Fruit fly (Drosophila melanogaster): Measurements from ENCODE around the gene dos.

Gene dos

dm6 chr3L:2582290-2582689 is 6.9 kb upstream of the dos start (continued):
- no peak for TF ChIP-seq nom (GFP tag; optimal IDR thresholded peaks at IDR 0.05)
- TF ChIP-seq Atf6 (GFP tag; IDR thresholded peaks at IDR 0.05): no peak
- TF ChIP-seq CG17359 (tag; optimal IDR thresholded peaks at IDR 0.05): no peak
- TF ChIP-seq CG9215 (GFP tag; IDR thresholded peaks at IDR 0.05): no peak
- TF ChIP-seq fd102C (GFP tag; optimal IDR thresholded peaks at IDR 0.05): no peak
- no peak for TF ChIP-seq Myb (GFP tag; optimal IDR thresholded peaks at IDR 0.05)
- peak; percentile 43; the same call in 1 of the 3 replicates for TF ChIP-seq zfh1 (GFP tag; IDR thresholded peaks at IDR 0.05)
- TF ChIP-seq h (optimal IDR thresholded peaks at IDR 0.05): no peak
- TF ChIP-seq CG12659 (GFP tag; optimal IDR thresholded peaks at IDR 0.05): no peak
- TF ChIP-seq Awh (GFP tag; IDR thresholded peaks at IDR 0.05): peak; percentile 41; the same call in 1 of the 2 replicates
- TF ChIP-seq CG9609 (GFP tag; optimal IDR thresholded peaks at IDR 0.05): no peak
- no peak for TF ChIP-seq CG16863 (GFP tag; optimal IDR thresholded peaks at IDR 0.05)
- TF ChIP-seq CG8924 (tag; optimal IDR thresholded peaks at IDR 0.05): no peak
- no peak for TF ChIP-seq pan (optimal IDR thresholded peaks at IDR 0.05)
- no peak for TF ChIP-seq pan (GFP tag; optimal IDR thresholded peaks at IDR 0.05 in 1 of 2, IDR thresholded peaks at IDR 0.05 in 1 of 2)
- TF ChIP-seq CG2875 (GFP tag; optimal IDR thresholded peaks at IDR 0.05): no peak
- no peak for TF ChIP-seq abd-A (tag; optimal IDR thresholded peaks at IDR 0.05)
- TF ChIP-seq CG12236 (GFP tag; optimal IDR thresholded peaks at IDR 0.05): no peak
- TF ChIP-seq Max (GFP tag; optimal IDR thresholded peaks at IDR 0.05): no peak
- TF ChIP-seq Usf (GFP tag; optimal IDR thresholded peaks at IDR 0.05): no peak
- TF ChIP-seq vnd (GFP tag; IDR thresholded peaks at IDR 0.05; ENCODE audit: partially characterized antibody): no peak
- TF ChIP-seq HmgD (GFP tag; optimal IDR thresholded peaks at IDR 0.05): no peak
- TF ChIP-seq lbe (GFP tag; optimal IDR thresholded peaks at IDR 0.05): no peak
- no peak for TF ChIP-seq tgo (GFP tag; IDR thresholded peaks at IDR 0.05)
- TF ChIP-seq CG15479 (GFP tag; optimal IDR thresholded peaks at IDR 0.05): no peak
- no peak for TF ChIP-seq CG6272 (GFP tag; IDR thresholded peaks at IDR 0.05)
- TF ChIP-seq Doc2 (GFP tag; IDR thresholded peaks at IDR 0.05): no peak
- 0 out of 2 replicates have a peak, but pooled peaks have one; percentile 4 for TF ChIP-seq sens-2 (GFP tag; IDR thresholded peaks at IDR 0.05)
- no peak for TF ChIP-seq CG2889 (GFP tag; IDR thresholded peaks at IDR 0.05)
- no peak for TF ChIP-seq ro (GFP tag; IDR thresholded peaks at IDR 0.05)
- TF ChIP-seq ato (GFP tag; IDR thresholded peaks at IDR 0.05; ENCODE audit: partially characterized antibody): no peak
- TF ChIP-seq scrt (GFP tag; optimal IDR thresholded peaks at IDR 0.05): no peak
- no peak for TF ChIP-seq gcm2 (GFP tag; optimal IDR thresholded peaks at IDR 0.05)
- no peak for TF ChIP-seq H15 (GFP tag; IDR thresholded peaks at IDR 0.05)
- peak; percentile 56; the same call in 1 of the 2 replicates for TF ChIP-seq crol (GFP tag; IDR thresholded peaks at IDR 0.05)
- no peak for TF ChIP-seq CG15011 (GFP tag; optimal IDR thresholded peaks at IDR 0.05)
- no peak for TF ChIP-seq gsb-n (tag; optimal IDR thresholded peaks at IDR 0.05)
- no peak for TF ChIP-seq Ptx1 (GFP tag; IDR thresholded peaks at IDR 0.05)
- TF ChIP-seq sens (GFP tag): peak; percentile 73
- TF ChIP-seq zen2 (GFP tag; IDR thresholded peaks at IDR 0.05; ENCODE audit: partially characterized antibody): no peak
- peak; percentile 3 for TF ChIP-seq trem (tag; optimal IDR thresholded peaks at IDR 0.05)
- peak; percentile 41 for TF ChIP-seq CG1603 (tag; optimal IDR thresholded peaks at IDR 0.05)
- no peak for TF ChIP-seq Fer1 (GFP tag; optimal IDR thresholded peaks at IDR 0.05)
